Worm (Caenorhabditis elegans) whole organism, young adult: ENCODE data around the gene Y46G5A.18.
A peak's percentile ranks its signal among the peaks of the same experiment; 100 is the strongest.

Source experiments
- B0261.1 ChIP-seq: sonication (generic microtip); optimal IDR thresholded peaks from 2 replicates; lab custom pipeline; 2016; ENCODE audit warnings: mild to moderate bottlenecking, missing genetic modification characterization, moderate library complexity, missing compliant biosample characterization
- C06A6.2 ChIP-seq: fragments of 200-800 bp; sonication (Bioruptor generic); conservative IDR thresholded peaks from 2 replicates; pipeline ENCODE4 v1.3.6; 2022; ENCODE audit warnings: missing genetic modification characterization, missing compliant biosample characterization
- F10E7.11 ChIP-seq: sonication (generic microtip); optimal IDR thresholded peaks from 2 replicates; lab custom pipeline; 2017; ENCODE audit warnings: mild to moderate bottlenecking, missing genetic modification characterization, moderate library complexity, missing compliant biosample characterization
- F33H1.4 ChIP-seq: fragments of 200-800 bp; sonication (Bioruptor generic); IDR thresholded peaks from 2 replicates; pipeline ENCODE4 v1.3.6; 2022; ENCODE audit warnings: missing genetic modification reagents, missing genetic modification characterization, missing compliant biosample characterization
- F37B4.10 ChIP-seq: fragments of 200-800 bp; sonication (Bioruptor generic); IDR thresholded peaks from 2 replicates; pipeline ENCODE4 v1.3.6; 2022; ENCODE audit warnings: missing genetic modification characterization, missing compliant biosample characterization
- F49E8.2 ChIP-seq: sonication (generic microtip); optimal IDR thresholded peaks from 3 replicates; lab custom pipeline; 2017; ENCODE audit warnings: missing genetic modification characterization, mild to moderate bottlenecking, missing compliant biosample characterization, antibody characterized with exemption, moderate library complexity; ENCODE audit not compliant: insufficient read depth
- F55B11.4 ChIP-seq: sonication (generic microtip); optimal IDR thresholded peaks from 2 replicates; lab custom pipeline; 2016; ENCODE audit warnings: missing compliant biosample characterization, missing genetic modification characterization, borderline replicate concordance; ENCODE audit not compliant: insufficient read depth
- F57A8.1 ChIP-seq: fragments of 200-800 bp; sonication (Bioruptor generic); optimal IDR thresholded peaks from 2 replicates; lab custom pipeline; 2018; ENCODE audit warnings: mild to moderate bottlenecking, missing genetic modification characterization, moderate library complexity, missing compliant biosample characterization
- T26A5.8 ChIP-seq: sonication (generic microtip); optimal IDR thresholded peaks from 2 replicates; lab custom pipeline; 2016; ENCODE audit warnings: missing genetic modification characterization, missing compliant biosample characterization
- Y95B8A.8 ChIP-seq: fragments of 200-800 bp; sonication (Bioruptor generic); IDR thresholded peaks from 2 replicates; pipeline ENCODE4 v1.3.6; 2022; ENCODE audit warnings: missing genetic modification reagents, missing genetic modification characterization, missing compliant biosample characterization
- ZK185.1 ChIP-seq: sonication (generic microtip); optimal IDR thresholded peaks from 2 replicates; lab custom pipeline; 2016; ENCODE audit warnings: mild to moderate bottlenecking, missing genetic modification characterization, missing compliant biosample characterization; ENCODE audit not compliant: poor library complexity, severe bottlenecking
- ccch-3 ChIP-seq: fragments of 200-800 bp; sonication (Bioruptor generic); optimal IDR thresholded peaks from 2 replicates; lab custom pipeline; 2018; ENCODE audit warnings: mild to moderate bottlenecking, missing genetic modification characterization, missing compliant biosample characterization
- ceh-27 ChIP-seq: fragments of 200-800 bp; sonication (Bioruptor generic); optimal IDR thresholded peaks from 2 replicates; lab custom pipeline; 2018; ENCODE audit warnings: mild to moderate bottlenecking, missing genetic modification characterization, moderate library complexity, missing compliant biosample characterization
- ceh-58 ChIP-seq: fragments of 200-800 bp; sonication (Bioruptor generic); IDR thresholded peaks from 2 replicates; pipeline ENCODE4 v1.3.6; 2022; ENCODE audit warnings: missing genetic modification characterization, missing compliant biosample characterization
- dpl-1 ChIP-seq: fragments of 150-350 bp; optimal IDR thresholded peaks from 2 replicates; lab custom pipeline; 2014; ENCODE audit warnings: missing biosample characterization, missing genetic modification reagents, missing genetic modification characterization
- efl-1 ChIP-seq: fragments of 150-350 bp; optimal IDR thresholded peaks from 2 replicates; lab custom pipeline; 2014; ENCODE audit warnings: missing biosample characterization, missing genetic modification reagents, missing genetic modification characterization
- egl-18 ChIP-seq: fragments of 200-800 bp; sonication (Bioruptor generic); IDR thresholded peaks from 2 replicates; pipeline ENCODE4 v1.3.6; 2022; ENCODE audit warnings: missing genetic modification reagents, missing genetic modification characterization, missing compliant biosample characterization
- ekl-4 ChIP-seq: fragments of 200-800 bp; sonication (Bioruptor generic); IDR thresholded peaks from 2 replicates; pipeline ENCODE4 v1.3.6; 2022; ENCODE audit warnings: missing genetic modification reagents, missing genetic modification characterization, missing compliant biosample characterization
- him-1 ChIP-seq: sonication (generic microtip); optimal IDR thresholded peaks from 2 replicates; lab custom pipeline; 2016; ENCODE audit warnings: missing genotype, missing genetic modification reagents, missing genetic modification characterization, missing compliant biosample characterization
- hmg-20 ChIP-seq: fragments of 200-800 bp; sonication (Bioruptor generic); IDR thresholded peaks from 2 replicates; pipeline ENCODE4 v1.3.6; 2022; ENCODE audit warnings: missing genetic modification reagents, missing genetic modification characterization, missing compliant biosample characterization
- hsf-1 ChIP-seq: fragments of 200-800 bp; sonication (Bioruptor generic); IDR thresholded peaks from 2 replicates; pipeline ENCODE4 v1.3.6; 2022; ENCODE audit warnings: missing genetic modification reagents, missing genetic modification characterization, missing compliant biosample characterization
- lag-1 ChIP-seq: fragments of 200-800 bp; sonication (Bioruptor generic); IDR thresholded peaks from 2 replicates; pipeline ENCODE4 v1.3.6; 2022; ENCODE audit warnings: missing genetic modification reagents, missing genetic modification characterization, missing compliant biosample characterization
- let-607 ChIP-seq, 2 experiments: fragments of 200-800 bp in 1 of 2; sonication (Bioruptor generic) in 1 of 2; sonication (generic microtip) in 1 of 2; optimal IDR thresholded peaks; 2 replicates each; lab custom pipeline; 2016 to 2018; ENCODE audit warnings: mild to moderate bottlenecking in 2 of 2, missing compliant biosample characterization in 2 of 2, missing genetic modification characterization in 2 of 2, moderate library complexity in 2 of 2, missing genotype in 1 of 2
- lin-35 ChIP-seq, 3 experiments: fragments of 150-350 bp in 2 of 3; sonication (generic microtip) in 1 of 3; optimal IDR thresholded peaks; 2 replicates each; lab custom pipeline; 2014 to 2018; ENCODE audit warnings: missing biosample characterization in 3 of 3, missing genetic modification characterization in 3 of 3, missing genetic modification reagents in 3 of 3
- madf-3 ChIP-seq: fragments of 200-800 bp; sonication (Bioruptor generic); IDR thresholded peaks from 2 replicates; pipeline ENCODE4 v1.3.6; 2022; ENCODE audit warnings: missing genetic modification reagents, missing genetic modification characterization, missing compliant biosample characterization
- mcd-1 ChIP-seq: fragments of 200-800 bp; sonication (Bioruptor generic); IDR thresholded peaks from 2 replicates; pipeline ENCODE4 v1.3.6; 2022; ENCODE audit warnings: missing genetic modification reagents, missing genetic modification characterization, missing compliant biosample characterization
- nfya-2 ChIP-seq: fragments of 200-800 bp; sonication (Bioruptor generic); IDR thresholded peaks from 2 replicates; pipeline ENCODE4 v1.3.6; 2022; ENCODE audit warnings: missing genetic modification reagents, missing genetic modification characterization, missing compliant biosample characterization
- nhr-80 ChIP-seq: sonication (generic microtip); optimal IDR thresholded peaks from 2 replicates; lab custom pipeline; 2016; ENCODE audit warnings: missing genetic modification characterization, missing compliant biosample characterization
- nhr-90 ChIP-seq: sonication (generic microtip); optimal IDR thresholded peaks from 2 replicates; lab custom pipeline; 2016; ENCODE audit warnings: missing genotype, mild to moderate bottlenecking, missing genetic modification characterization, missing compliant biosample characterization
- rcor-1 ChIP-seq: fragments of 200-800 bp; sonication (Bioruptor generic); IDR thresholded peaks from 2 replicates; pipeline ENCODE4 v1.3.6; 2022; ENCODE audit warnings: missing genetic modification reagents, missing genetic modification characterization, missing compliant biosample characterization
- rec-8 ChIP-seq, 2 experiments: sonication (generic microtip); optimal IDR thresholded peaks; 2 replicates each; lab custom pipeline; 2016; ENCODE audit warnings: mild to moderate bottlenecking in 2 of 2, missing genetic modification characterization in 2 of 2, missing genetic modification reagents in 2 of 2, missing genotype in 2 of 2, missing biosample characterization in 1 of 2, missing compliant biosample characterization in 1 of 2, moderate library complexity in 1 of 2
- sdz-38 ChIP-seq: sonication (generic microtip); optimal IDR thresholded peaks from 2 replicates; lab custom pipeline; 2016; ENCODE audit warnings: missing genotype, missing genetic modification characterization, missing compliant biosample characterization
- sea-2 ChIP-seq: fragments of 200-800 bp; sonication (Bioruptor generic); IDR thresholded peaks from 2 replicates; pipeline ENCODE4 v1.3.6; 2022; ENCODE audit warnings: missing genetic modification characterization, missing compliant biosample characterization
- snpc-3.4 ChIP-seq: sonication (generic microtip); optimal IDR thresholded peaks from 2 replicates; lab custom pipeline; 2017; ENCODE audit warnings: missing genetic modification characterization, mild to moderate bottlenecking, missing compliant biosample characterization, antibody characterized with exemption, moderate library complexity, missing genotype, missing genetic modification reagents
- snpc-4 ChIP-seq, 5 experiments: fragments of 150-350 bp in 1 of 5; sonication (generic microtip) in 4 of 5; optimal IDR thresholded peaks; 2 replicates each; lab custom pipeline; 2014 to 2018; ENCODE audit warnings: missing genetic modification characterization in 5 of 5, missing biosample characterization in 3 of 5, antibody characterized with exemption in 2 of 5, mild to moderate bottlenecking in 2 of 5, missing compliant biosample characterization in 2 of 5, missing genotype in 2 of 5, moderate library complexity in 2 of 5, missing genetic modification reagents in 1 of 5
- tbp1 ChIP-seq: fragments of 200-800 bp; sonication (Bioruptor generic); optimal IDR thresholded peaks from 2 replicates; lab custom pipeline; 2018; ENCODE audit warnings: mild to moderate bottlenecking, missing genetic modification characterization, missing compliant biosample characterization
- tbx-9 ChIP-seq: sonication (generic microtip); optimal IDR thresholded peaks from 2 replicates; lab custom pipeline; 2016; ENCODE audit warnings: borderline replicate concordance, missing genetic modification characterization, inconsistent platforms, missing compliant biosample characterization
- xnd-1 ChIP-seq: sonication (generic microtip); optimal IDR thresholded peaks from 2 replicates; lab custom pipeline; 2016; ENCODE audit warnings: missing genotype, missing genetic modification reagents, missing genetic modification characterization, missing compliant biosample characterization
- zfh-2 ChIP-seq: fragments of 200-800 bp; sonication (Bioruptor generic); conservative IDR thresholded peaks from 2 replicates; pipeline ENCODE4 v1.3.6; 2022; ENCODE audit warnings: missing genetic modification reagents, missing genetic modification characterization, missing compliant biosample characterization
- ztf-22 ChIP-seq: fragments of 200-800 bp; sonication (Bioruptor generic); optimal IDR thresholded peaks from 2 replicates; lab custom pipeline; 2018; ENCODE audit warnings: mild to moderate bottlenecking, missing genetic modification characterization, moderate library complexity, missing compliant biosample characterization
- ztf-3 ChIP-seq: fragments of 200-800 bp; sonication (Bioruptor generic); optimal IDR thresholded peaks from 2 replicates; lab custom pipeline; 2018; ENCODE audit warnings: mild to moderate bottlenecking, missing genetic modification characterization, missing compliant biosample characterization
- ztf-6 ChIP-seq: fragments of 200-800 bp; sonication (Bioruptor generic); IDR thresholded peaks from 2 replicates; pipeline ENCODE4 v1.3.6; 2022; ENCODE audit warnings: missing genetic modification reagents, missing genetic modification characterization, missing compliant biosample characterization

Gene Y46G5A.18

ce11 chrII:12808746-12809145 is 3.7 kb upstream of the Y46G5A.18 start (continued):
- no peak for TF ChIP-seq madf-3 (GFP tag; lab: Robert Waterston, UW)
- no peak for TF ChIP-seq ztf-3 (GFP tag; lab: Kevin White, UChicago)
- no peak for TF ChIP-seq hsf-1
- no peak for TF ChIP-seq lag-1 (GFP tag; lab: Robert Waterston, UW)

DNA sequence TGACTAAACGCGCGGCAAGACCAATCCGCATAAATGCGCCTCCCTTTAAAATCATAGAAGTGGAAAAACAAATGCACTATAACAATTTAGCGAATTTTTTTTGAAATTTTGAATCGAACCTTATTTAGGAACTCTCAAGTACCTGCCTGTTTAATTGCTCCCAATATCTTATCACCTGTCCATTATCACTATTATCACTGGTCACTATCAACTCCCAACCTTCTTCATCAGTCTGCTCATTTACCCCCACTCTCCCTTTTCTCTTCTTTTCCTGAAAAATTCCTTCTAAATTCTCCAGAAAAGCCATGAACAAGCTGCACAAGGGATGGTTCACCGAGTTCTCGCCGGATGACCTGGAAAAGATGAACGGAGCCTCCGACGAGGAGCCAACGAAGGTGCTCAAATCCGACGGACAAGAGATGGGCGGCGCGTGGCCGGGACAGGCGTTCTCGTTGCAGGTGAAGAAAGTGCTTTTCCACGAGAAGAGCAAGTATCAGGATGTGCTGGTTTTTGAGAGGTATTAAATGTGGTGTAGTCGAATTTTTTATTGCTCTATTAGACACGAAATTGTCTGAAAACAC is 1.6 kb upstream of the Y46G5A.18 start, which contains the start of gene spds-1:
spds-1 (plus strand) TSS at position 298 of the 581 bp plus-strand sequence.
- TF ChIP-seq snpc-3.4 (tag; lab: Kevin White, UChicago) = no peak
- TF ChIP-seq let-607 (tag; optimal IDR thresholded peaks at IDR 0.05; lab: Kevin White, UChicago) = no peak
- TF ChIP-seq zfh-2 (GFP tag; lab: Robert Waterston, UW) = peak; percentile 68
- TF ChIP-seq T26A5.8 (tag; lab: Kevin White, UChicago) = no peak
- TF ChIP-seq nhr-80 (tag; lab: Kevin White, UChicago) = peak; percentile 28

DNA sequence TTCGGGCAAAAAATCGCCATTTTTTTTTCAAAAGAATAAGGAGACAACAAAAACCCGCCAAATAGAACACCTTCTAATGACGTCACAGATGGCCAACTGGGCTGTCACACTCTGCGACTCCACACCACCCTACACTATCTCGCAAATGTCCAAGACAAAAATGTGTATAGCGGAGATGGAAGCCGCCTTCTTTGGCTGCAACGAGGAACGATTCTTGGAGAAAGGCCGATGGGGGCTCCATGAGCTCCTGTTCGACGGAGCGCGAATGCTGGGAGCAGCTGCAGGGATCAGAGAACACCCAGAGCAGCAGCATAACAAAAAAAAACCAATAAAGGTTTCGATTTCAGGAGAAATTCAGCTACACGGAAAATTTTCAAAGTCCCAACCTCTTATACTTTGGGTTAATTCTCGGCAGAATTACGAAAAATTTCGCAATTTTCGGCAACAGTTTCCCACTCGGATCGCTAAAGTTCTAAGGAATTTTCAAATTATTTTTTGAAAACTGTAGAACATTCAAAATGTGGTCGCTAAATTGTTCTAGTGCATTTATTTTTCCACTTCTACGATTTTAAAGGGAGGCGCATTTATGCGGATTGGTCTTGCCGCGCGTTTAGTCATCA is 814 bp upstream of the Y46G5A.18 start:
- TF ChIP-seq lin-35 (GFP tag; optimal IDR thresholded peaks at IDR 0.05; lab: Kevin White, UChicago) (peak in 1 of 3 experiments; percentile 54), efl-1 (no peak), ceh-27 (GFP tag; lab: Kevin White, UChicago) (no peak), sea-2 (GFP tag; lab: Robert Waterston, UW) (no peak), nhr-90 (tag; lab: Kevin White, UChicago) (no peak), ZK185.1 (no peak), rec-8 (tag; optimal IDR thresholded peaks at IDR 0.05; lab: Kevin White, UChicago) (no peak), hmg-20 (GFP tag; lab: Robert Waterston, UW) (no peak), F10E7.11 (tag; lab: Kevin White, UChicago) (no peak), tbp1 (GFP tag; lab: Kevin White, UChicago) (peak; percentile 3), nfya-2 (no peak), B0261.1 (tag; lab: Kevin White, UChicago) (no peak), zfh-2 (GFP tag; lab: Robert Waterston, UW) (peak; percentile 92), ceh-58 (GFP tag; lab: Robert Waterston, UW) (no peak), sdz-38 (tag; lab: Kevin White, UChicago) (no peak), F49E8.2 (tag; lab: Kevin White, UChicago) (no peak), Y95B8A.8 (GFP tag; lab: Robert Waterston, UW) (no peak), ccch-3 (GFP tag; lab: Kevin White, UChicago) (no peak), ztf-6 (GFP tag; lab: Robert Waterston, UW) (no peak), F33H1.4 (GFP tag; lab: Robert Waterston, UW) (no peak), him-1 (tag; lab: Kevin White, UChicago) (no peak), mcd-1 (GFP tag; lab: Robert Waterston, UW) (peak; percentile 57), ztf-22 (GFP tag; lab: Kevin White, UChicago) (no peak), ekl-4 (GFP tag; lab: Robert Waterston, UW) (no peak), xnd-1 (tag; lab: Kevin White, UChicago) (no peak), F57A8.1 (GFP tag; lab: Kevin White, UChicago) (no peak), snpc-3.4 (tag; lab: Kevin White, UChicago) (no peak), F55B11.4 (tag; lab: Kevin White, UChicago) (no peak), snpc-4 (GFP tag; optimal IDR thresholded peaks at IDR 0.05; lab: Kevin White, UChicago) (no peak), snpc-4 (tag; optimal IDR thresholded peaks at IDR 0.05; lab: Kevin White, UChicago) (peak in 1 of 4 experiments; percentile 40), rcor-1 (GFP tag; lab: Robert Waterston, UW) (peak; percentile 16; the same call in 1 of the 2 replicates), F37B4.10 (GFP tag; lab: Robert Waterston, UW) (no peak), dpl-1 (GFP tag; lab: Kevin White, UChicago) (no peak), C06A6.2 (GFP tag; lab: Robert Waterston, UW) (no peak), egl-18 (GFP tag; lab: Robert Waterston, UW) (no peak), tbx-9 (tag; lab: Kevin White, UChicago) (no peak)
